Worm (Caenorhabditis elegans) whole organism, L4 larva: ENCODE results near the gene ctg-2.

Experiments used
- D1046.2 ChIP-seq: fragments of 200-800 bp; sonication (Bioruptor generic); IDR thresholded peaks from 2 replicates; pipeline ENCODE4 v1.3.6; 2022; ENCODE audit warnings: missing genetic modification characterization, missing compliant biosample characterization
- F10B5.3 ChIP-seq: sonication (generic microtip); optimal IDR thresholded peaks from 2 replicates; lab custom pipeline; 2016; ENCODE audit warnings: mild to moderate bottlenecking, missing genetic modification characterization, missing compliant biosample characterization
- F26F4.8 ChIP-seq: fragments of 200-800 bp; sonication (Bioruptor generic); conservative IDR thresholded peaks from 2 replicates; pipeline ENCODE4 v1.3.6; 2022; ENCODE audit warnings: missing genetic modification characterization, missing compliant biosample characterization
- F37D6.2 ChIP-seq: sonication (generic microtip); optimal IDR thresholded peaks from 2 replicates; lab custom pipeline; 2016; ENCODE audit warnings: mild to moderate bottlenecking, missing genetic modification characterization, missing compliant biosample characterization
- Y105C5A.15 ChIP-seq: fragments of 200-800 bp; sonication (Bioruptor generic); IDR thresholded peaks from 2 replicates; pipeline ENCODE4 v1.3.6; 2022; ENCODE audit warnings: missing genetic modification characterization, missing compliant biosample characterization
- Y5F2A.4 ChIP-seq: fragments of 200-800 bp; sonication (Bioruptor generic); optimal IDR thresholded peaks from 2 replicates; lab custom pipeline; 2018; ENCODE audit warnings: mild to moderate bottlenecking, missing genetic modification characterization, missing compliant biosample characterization
- Y75B8A.6 ChIP-seq: fragments of 200-800 bp; sonication (Bioruptor generic); IDR thresholded peaks from 2 replicates; pipeline ENCODE4 v1.3.6; 2022; ENCODE audit warnings: missing genetic modification reagents, missing genetic modification characterization, missing compliant biosample characterization
- ZK546.5 ChIP-seq, 2 experiments: sonication (generic microtip); optimal IDR thresholded peaks; 2 replicates each; lab custom pipeline; 2017; ENCODE audit warnings: missing biosample characterization in 2 of 2, missing genetic modification characterization in 2 of 2
- aha-1 ChIP-seq: fragments of 150-350 bp; peaks from one replicate; lab custom pipeline; 2014; ENCODE audit warnings: missing biosample characterization, missing genetic modification characterization
- arid-1 ChIP-seq: fragments of 200-800 bp; sonication (Bioruptor generic); conservative IDR thresholded peaks from 2 replicates; pipeline ENCODE4 v1.3.6; 2022; ENCODE audit warnings: missing genetic modification reagents, missing genetic modification characterization, missing compliant biosample characterization
- ceh-28 ChIP-seq: fragments of 150-350 bp; optimal IDR thresholded peaks from 2 replicates; lab custom pipeline; 2014; ENCODE audit warnings: missing biosample characterization, missing genetic modification reagents, missing genetic modification characterization
- ceh-44 ChIP-seq: fragments of 200-800 bp; sonication (Bioruptor generic); IDR thresholded peaks from 2 replicates; pipeline ENCODE4 v1.3.6; 2022; ENCODE audit warnings: missing genetic modification reagents, missing genetic modification characterization, missing compliant biosample characterization
- ceh-82 ChIP-seq: sonication (generic microtip); optimal IDR thresholded peaks from 2 replicates; lab custom pipeline; 2017; ENCODE audit warnings: missing biosample characterization, missing genetic modification characterization
- ces-1 ChIP-seq: fragments of 150-350 bp; sonication (generic microtip); optimal IDR thresholded peaks from 4 replicates; lab custom pipeline; 2014; ENCODE audit warnings: missing biosample characterization, missing genetic modification reagents, missing genetic modification characterization
- daf-16 ChIP-seq, 3 experiments: sonication (generic microtip); optimal IDR thresholded peaks; 2 replicates each; lab custom pipeline; 2016 to 2017; ENCODE audit warnings: missing genetic modification characterization in 3 of 3, missing genetic modification reagents in 3 of 3, mild to moderate bottlenecking in 2 of 3, missing compliant biosample characterization in 2 of 3, missing biosample characterization in 1 of 3, moderate library complexity in 1 of 3
- daf-19 ChIP-seq: fragments of 200-800 bp; sonication (Bioruptor generic); conservative IDR thresholded peaks from 2 replicates; pipeline ENCODE4 v1.3.6; 2022; ENCODE audit warnings: missing genetic modification characterization, missing compliant biosample characterization
- daf-8 ChIP-seq: fragments of 200-800 bp; sonication (Bioruptor generic); IDR thresholded peaks from 2 replicates; pipeline ENCODE4 v1.3.6; 2022; ENCODE audit warnings: missing genetic modification characterization, missing compliant biosample characterization
- dmd-8 ChIP-seq: fragments of 200-800 bp; sonication (Bioruptor generic); IDR thresholded peaks from 2 replicates; pipeline ENCODE4 v1.3.6; 2022; ENCODE audit warnings: missing genetic modification characterization, missing compliant biosample characterization
- dpl-1 ChIP-seq: fragments of 150-350 bp; optimal IDR thresholded peaks from 2 replicates; lab custom pipeline; 2014; ENCODE audit warnings: missing biosample characterization, missing genetic modification reagents, missing genetic modification characterization
- dve-1 ChIP-seq: sonication (generic microtip); optimal IDR thresholded peaks from 2 replicates; lab custom pipeline; 2017; ENCODE audit warnings: antibody characterized with exemption, mild to moderate bottlenecking, missing genetic modification characterization, missing compliant biosample characterization; ENCODE audit not compliant: insufficient read depth
- egl-43 ChIP-seq: fragments of 200-800 bp; sonication (Bioruptor generic); IDR thresholded peaks from 2 replicates; pipeline ENCODE4 v1.3.6; 2022; ENCODE audit warnings: missing genetic modification reagents, missing genetic modification characterization, missing compliant biosample characterization
- gei-8 ChIP-seq: fragments of 200-800 bp; sonication (Bioruptor generic); optimal IDR thresholded peaks from 2 replicates; lab custom pipeline; 2018; ENCODE audit warnings: mild to moderate bottlenecking, missing genetic modification characterization, missing compliant biosample characterization
- hlh-30 ChIP-seq: sonication (generic microtip); optimal IDR thresholded peaks from 2 replicates; lab custom pipeline; 2017; ENCODE audit warnings: antibody characterized with exemption, mild to moderate bottlenecking, missing genetic modification characterization, missing compliant biosample characterization; ENCODE audit not compliant: insufficient read depth
- jun-1 ChIP-seq: fragments of 150-350 bp; optimal IDR thresholded peaks from 2 replicates; lab custom pipeline; 2014; ENCODE audit warnings: missing biosample characterization, missing genetic modification reagents, missing genetic modification characterization
- lin-39 ChIP-seq: fragments of 150-350 bp; optimal IDR thresholded peaks from 2 replicates; lab custom pipeline; 2014; ENCODE audit warnings: missing biosample characterization, missing genetic modification reagents, missing genetic modification characterization
- lsy-2 ChIP-seq, 2 experiments: fragments of 150-350 bp in 1 of 2; sonication (generic microtip) in 1 of 2; optimal IDR thresholded peaks; 2 replicates each; lab custom pipeline; 2014 to 2017; ENCODE audit warnings: missing biosample characterization in 2 of 2, missing genetic modification characterization in 2 of 2
- mep-1 ChIP-seq: fragments of 150-350 bp; sonication (generic microtip); optimal IDR thresholded peaks from 3 replicates; lab custom pipeline; 2014; ENCODE audit warnings: missing biosample characterization, missing genetic modification characterization
- mxl-3 ChIP-seq: fragments of 200-800 bp; sonication (Bioruptor generic); optimal IDR thresholded peaks from 2 replicates; lab custom pipeline; 2018; ENCODE audit warnings: mild to moderate bottlenecking, missing genetic modification characterization, missing compliant biosample characterization
- nhr-10 ChIP-seq: fragments of 150-350 bp; optimal IDR thresholded peaks from 2 replicates; lab custom pipeline; 2014; ENCODE audit warnings: missing biosample characterization, missing genetic modification characterization
- nhr-11 ChIP-seq: fragments of 150-350 bp; optimal IDR thresholded peaks from 2 replicates; lab custom pipeline; 2014; ENCODE audit warnings: missing biosample characterization, missing genetic modification characterization
- nhr-111 ChIP-seq: fragments of 200-800 bp; sonication (Bioruptor generic); optimal IDR thresholded peaks from 2 replicates; lab custom pipeline; 2018; ENCODE audit warnings: mild to moderate bottlenecking, missing genetic modification characterization, missing compliant biosample characterization
- nhr-25 ChIP-seq: sonication (generic microtip); optimal IDR thresholded peaks from 2 replicates; lab custom pipeline; 2017; ENCODE audit warnings: missing genetic modification characterization, mild to moderate bottlenecking, missing compliant biosample characterization, antibody characterized with exemption, moderate library complexity, borderline replicate concordance; ENCODE audit not compliant: insufficient read depth
- nhr-48 ChIP-seq: sonication (generic microtip); optimal IDR thresholded peaks from 2 replicates; lab custom pipeline; 2016; ENCODE audit warnings: mild to moderate bottlenecking, missing genetic modification characterization, missing compliant biosample characterization
- rbr-2 ChIP-seq: sonication (generic microtip); optimal IDR thresholded peaks from 2 replicates; lab custom pipeline; 2016; ENCODE audit warnings: missing genotype, missing genetic modification characterization, missing compliant biosample characterization
- tag-97 ChIP-seq: fragments of 200-800 bp; sonication (Bioruptor generic); IDR thresholded peaks from 2 replicates; pipeline ENCODE4 v1.3.6; 2022; ENCODE audit warnings: missing genetic modification characterization, missing compliant biosample characterization
- unc-62 ChIP-seq, 3 experiments: fragments of 150-350 bp in 1 of 3; sonication (generic microtip); optimal IDR thresholded peaks in 2 of 3; peaks in 1 of 3; 1 replicate in 1 of 3; 2 replicates in 2 of 3; lab custom pipeline; 2014 to 2017; ENCODE audit warnings: missing biosample characterization in 3 of 3, missing genetic modification characterization in 3 of 3, missing genetic modification reagents in 3 of 3, missing genotype in 1 of 3
- vab-7 ChIP-seq: fragments of 200-800 bp; sonication (Bioruptor generic); IDR thresholded peaks from 2 replicates; pipeline ENCODE4 v1.3.6; 2022; ENCODE audit warnings: missing genetic modification reagents, missing genetic modification characterization, missing compliant biosample characterization
- zfp-2 ChIP-seq: sonication (generic microtip); optimal IDR thresholded peaks from 2 replicates; lab custom pipeline; 2016; ENCODE audit warnings: mild to moderate bottlenecking, missing genetic modification characterization, missing compliant biosample characterization
- zfp-3 ChIP-seq: fragments of 200-800 bp; sonication (Bioruptor generic); conservative IDR thresholded peaks from 2 replicates; pipeline ENCODE4 v1.3.6; 2022; ENCODE audit warnings: missing genetic modification reagents, missing genetic modification characterization, missing compliant biosample characterization
- ztf-11 ChIP-seq: fragments of 150-350 bp; optimal IDR thresholded peaks from 2 replicates; lab custom pipeline; 2014; ENCODE audit warnings: missing biosample characterization, missing genetic modification characterization
- ztf-7 ChIP-seq: fragments of 150-350 bp; optimal IDR thresholded peaks from 2 replicates; lab custom pipeline; 2014; ENCODE audit warnings: missing biosample characterization, missing genetic modification characterization

ctg-2 gene

ce11 chrII:8472916-8473315 is 41.9 kb upstream of the ctg-2 start:
- TF ChIP-seq unc-62 (GFP tag; optimal IDR thresholded peaks at IDR 0.05 in 1 of 2; lab: Kevin White, UChicago) = peak in 1 of 2 experiments; percentile 91
- TF ChIP-seq unc-62 (tag; optimal IDR thresholded peaks at IDR 0.05; lab: Kevin White, UChicago) = no peak
- no peak for TF ChIP-seq daf-19

- TF ChIP-seq F37D6.2 (tag; lab: Kevin White, UChicago) (no peak), Y75B8A.6 (GFP tag; lab: Robert Waterston, UW) (no peak), lin-39 (tag; lab: Kevin White, UChicago) (no peak), ztf-11 (tag; lab: Kevin White, UChicago) (no peak), zfp-3 (GFP tag; lab: Robert Waterston, UW) (no peak), dve-1 (tag; lab: Kevin White, UChicago) (no peak), F10B5.3 (no peak), ceh-28 (tag; lab: Kevin White, UChicago) (no peak), ceh-44 (no peak), jun-1 (no peak), hlh-30 (no peak), daf-8 (no peak), rbr-2 (tag; lab: Kevin White, UChicago) (no peak), arid-1 (GFP tag; lab: Robert Waterston, UW) (no peak)
Measured at ce11 chrII:8475306-8475822, 39.5 kb upstream of the ctg-2 start, which contains the start of the genes M05D6.1 and M05D6.3. Gene M05D6.1, minus strand, starts transcription at chrII:8475406. Gene M05D6.3, plus strand, starts transcription at chrII:8475772.

- TF ChIP-seq dmd-8 (GFP tag; lab: Robert Waterston, UW) (no peak), vab-7 (GFP tag; lab: Robert Waterston, UW) (peak; percentile 18; the same call in 1 of the 2 replicates), daf-16 (GFP tag; optimal IDR thresholded peaks at IDR 0.05; lab: Kevin White, UChicago) (no peak), daf-16 (tag; optimal IDR thresholded peaks at IDR 0.05; lab: Kevin White, UChicago) (peak; percentile 29), lsy-2 (tag; optimal IDR thresholded peaks at IDR 0.05; lab: Kevin White, UChicago) (peak in 1 of 2 experiments; percentile 6)
- TF ChIP-seq, all 104 proteins: peak for 3
Measured at ce11 chrII:8479337-8479736, 35.5 kb upstream of the ctg-2 start.

DNA sequence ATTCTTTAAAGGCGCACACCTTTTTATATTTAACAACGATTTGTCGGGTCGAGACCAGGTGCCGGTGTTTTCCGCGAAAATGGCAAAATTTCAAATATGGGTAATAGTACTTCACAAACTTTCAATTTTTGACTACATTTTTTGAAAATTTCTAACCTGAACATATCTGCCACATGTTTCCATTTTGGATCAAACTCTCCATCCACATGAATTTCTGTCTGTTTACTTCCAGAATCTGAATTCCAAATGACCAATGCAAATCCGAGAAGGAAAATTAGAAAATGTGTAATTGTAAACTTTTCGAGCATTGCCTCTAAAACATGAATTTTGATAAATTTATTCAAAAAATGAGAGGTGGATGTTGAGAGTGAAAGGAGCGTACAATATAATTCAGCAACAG is 34.7 kb upstream of the ctg-2 start, which contains the start of gene lact-4:
TSS of gene lact-4 (minus strand) at position 313 of the 400 bp plus-strand sequence.
- TF ChIP-seq ceh-82 = no peak
- peak; percentile 93 for TF ChIP-seq aha-1
- peak in 1 of 2 experiments; percentile 11 for TF ChIP-seq unc-62 (GFP tag; optimal IDR thresholded peaks at IDR 0.05 in 1 of 2; lab: Kevin White, UChicago)
- TF ChIP-seq unc-62 (tag; optimal IDR thresholded peaks at IDR 0.05; lab: Kevin White, UChicago) = no peak
- TF ChIP-seq Y105C5A.15 (GFP tag; lab: Robert Waterston, UW) = 0 out of 2 replicates have a peak, but pooled peaks have one; percentile 8
- no peak for TF ChIP-seq nhr-25
- TF ChIP-seq, all 104 proteins: peak for 3

ce11 chrII:8481033-8481708 is 33.7 kb upstream of the ctg-2 start:
- peak; percentile 98 for TF ChIP-seq aha-1
- TF ChIP-seq mep-1 = peak; percentile 37
- no peak for TF ChIP-seq mxl-3 (GFP tag; lab: Kevin White, UChicago)
- TF ChIP-seq nhr-10 (tag; lab: Kevin White, UChicago) = no peak
- no peak for TF ChIP-seq gei-8
- TF ChIP-seq nhr-48 (tag; lab: Kevin White, UChicago) = peak; percentile 56
- no peak for TF ChIP-seq tag-97 (GFP tag; lab: Robert Waterston, UW)
- TF ChIP-seq ZK546.5 (tag; optimal IDR thresholded peaks at IDR 0.05; lab: Kevin White, UChicago) = no peak
- TF ChIP-seq egl-43 (GFP tag; lab: Robert Waterston, UW) = no peak
- TF ChIP-seq nhr-111 (GFP tag; lab: Kevin White, UChicago) = no peak
- no peak for TF ChIP-seq nhr-25
- no peak for TF ChIP-seq ces-1 (GFP tag; lab: Kevin White, UChicago)
- no peak for TF ChIP-seq zfp-3 (GFP tag; lab: Robert Waterston, UW)
- no peak for TF ChIP-seq zfp-2 (tag; lab: Kevin White, UChicago)
- peak in 1 of 2 experiments; percentile 5 for TF ChIP-seq unc-62 (GFP tag; optimal IDR thresholded peaks at IDR 0.05 in 1 of 2; lab: Kevin White, UChicago)
- no peak for TF ChIP-seq unc-62 (tag; optimal IDR thresholded peaks at IDR 0.05; lab: Kevin White, UChicago)
- no peak for TF ChIP-seq dpl-1 (GFP tag; lab: Kevin White, UChicago)
- TF ChIP-seq ztf-7 (tag; lab: Kevin White, UChicago) = no peak
- no peak for TF ChIP-seq D1046.2 (GFP tag; lab: Robert Waterston, UW)
- no peak for TF ChIP-seq nhr-11 (tag; lab: Kevin White, UChicago)
- no peak for TF ChIP-seq F26F4.8 (GFP tag; lab: Robert Waterston, UW)
- no peak for TF ChIP-seq Y5F2A.4 (GFP tag; lab: Kevin White, UChicago)
